Worm (Caenorhabditis elegans) whole organism, young adult: Measurements from ENCODE around the gene K07C11.7.

ENCODE experiments used
- B0019.2 ChIP-seq: fragments of 200-800 bp; sonication (Bioruptor generic); conservative IDR thresholded peaks from 2 replicates; pipeline ENCODE4 v1.3.6; 2022; ENCODE audit warnings: missing genetic modification reagents, missing genetic modification characterization, missing compliant biosample characterization
- F10E7.11 ChIP-seq: sonication (generic microtip); optimal IDR thresholded peaks from 2 replicates; lab custom pipeline; 2017; ENCODE audit warnings: mild to moderate bottlenecking, missing genetic modification characterization, moderate library complexity, missing compliant biosample characterization
- F22D6.2 ChIP-seq: sonication (generic microtip); optimal IDR thresholded peaks from 2 replicates; lab custom pipeline; 2016; ENCODE audit warnings: mild to moderate bottlenecking, missing genetic modification characterization, missing compliant biosample characterization
- F57A8.1 ChIP-seq: fragments of 200-800 bp; sonication (Bioruptor generic); optimal IDR thresholded peaks from 2 replicates; lab custom pipeline; 2018; ENCODE audit warnings: mild to moderate bottlenecking, missing genetic modification characterization, moderate library complexity, missing compliant biosample characterization
- K12H6.12 ChIP-seq: fragments of 200-800 bp; sonication (Bioruptor generic); optimal IDR thresholded peaks from 2 replicates; lab custom pipeline; 2018; ENCODE audit warnings: mild to moderate bottlenecking, missing genetic modification characterization, missing compliant biosample characterization
- Y56A3A.18 ChIP-seq: fragments of 200-800 bp; sonication (Bioruptor generic); IDR thresholded peaks from 2 replicates; pipeline ENCODE4 v1.3.6; 2022; ENCODE audit warnings: missing genetic modification reagents, missing genetic modification characterization, missing compliant biosample characterization
- aptf-2 ChIP-seq: fragments of 200-800 bp; sonication (Bioruptor generic); conservative IDR thresholded peaks from 2 replicates; pipeline ENCODE4 v1.3.6; 2022; ENCODE audit warnings: missing genetic modification reagents, missing genetic modification characterization, missing compliant biosample characterization
- atf-7 ChIP-seq: sonication (generic microtip); optimal IDR thresholded peaks from 2 replicates; lab custom pipeline; 2017; ENCODE audit warnings: mild to moderate bottlenecking, missing genetic modification characterization, missing compliant biosample characterization
- attf-6 ChIP-seq: fragments of 200-800 bp; sonication (Bioruptor generic); IDR thresholded peaks from 2 replicates; pipeline ENCODE4 v1.3.6; 2022; ENCODE audit warnings: missing genetic modification reagents, missing genetic modification characterization, missing compliant biosample characterization
- bed-1 ChIP-seq: fragments of 200-800 bp; sonication (Bioruptor generic); IDR thresholded peaks from 2 replicates; pipeline ENCODE4 v1.3.6; 2022; ENCODE audit warnings: missing genetic modification reagents, missing genetic modification characterization, missing compliant biosample characterization
- ceh-100 ChIP-seq: fragments of 200-800 bp; sonication (Bioruptor generic); IDR thresholded peaks from 2 replicates; pipeline ENCODE4 v1.3.6; 2022; ENCODE audit warnings: missing genetic modification reagents, missing genetic modification characterization, missing compliant biosample characterization
- ceh-58 ChIP-seq: fragments of 200-800 bp; sonication (Bioruptor generic); IDR thresholded peaks from 2 replicates; pipeline ENCODE4 v1.3.6; 2022; ENCODE audit warnings: missing genetic modification characterization, missing compliant biosample characterization
- egl-44 ChIP-seq: fragments of 200-800 bp; sonication (Bioruptor generic); IDR thresholded peaks from 2 replicates; pipeline ENCODE4 v1.3.6; 2022; ENCODE audit warnings: missing genetic modification reagents, missing genetic modification characterization, missing compliant biosample characterization
- egrh-3 ChIP-seq: fragments of 200-800 bp; sonication (Bioruptor generic); IDR thresholded peaks from 2 replicates; pipeline ENCODE4 v1.3.6; 2022; ENCODE audit warnings: missing genetic modification reagents, missing genetic modification characterization, missing compliant biosample characterization
- ekl-4 ChIP-seq: fragments of 200-800 bp; sonication (Bioruptor generic); IDR thresholded peaks from 2 replicates; pipeline ENCODE4 v1.3.6; 2022; ENCODE audit warnings: missing genetic modification reagents, missing genetic modification characterization, missing compliant biosample characterization
- ets-4 ChIP-seq: fragments of 200-800 bp; sonication (Bioruptor generic); optimal IDR thresholded peaks from 2 replicates; lab custom pipeline; 2018; ENCODE audit warnings: mild to moderate bottlenecking, missing genetic modification characterization, missing compliant biosample characterization
- hlh-12 ChIP-seq: sonication (generic microtip); optimal IDR thresholded peaks from 2 replicates; lab custom pipeline; 2016; ENCODE audit warnings: missing genetic modification characterization, missing compliant biosample characterization
- hmg-1.2 ChIP-seq: fragments of 200-800 bp; sonication (Bioruptor generic); IDR thresholded peaks from 2 replicates; pipeline ENCODE4 v1.3.6; 2022; ENCODE audit warnings: missing genetic modification reagents, missing genetic modification characterization, missing compliant biosample characterization
- hmg-20 ChIP-seq: fragments of 200-800 bp; sonication (Bioruptor generic); IDR thresholded peaks from 2 replicates; pipeline ENCODE4 v1.3.6; 2022; ENCODE audit warnings: missing genetic modification reagents, missing genetic modification characterization, missing compliant biosample characterization
- hsf-1 ChIP-seq: fragments of 200-800 bp; sonication (Bioruptor generic); IDR thresholded peaks from 2 replicates; pipeline ENCODE4 v1.3.6; 2022; ENCODE audit warnings: missing genetic modification reagents, missing genetic modification characterization, missing compliant biosample characterization
- lin-35 ChIP-seq, 3 experiments: fragments of 150-350 bp in 2 of 3; sonication (generic microtip) in 1 of 3; optimal IDR thresholded peaks; 2 replicates each; lab custom pipeline; 2014 to 2018; ENCODE audit warnings: missing biosample characterization in 3 of 3, missing genetic modification characterization in 3 of 3, missing genetic modification reagents in 3 of 3
- mcd-1 ChIP-seq: fragments of 200-800 bp; sonication (Bioruptor generic); IDR thresholded peaks from 2 replicates; pipeline ENCODE4 v1.3.6; 2022; ENCODE audit warnings: missing genetic modification reagents, missing genetic modification characterization, missing compliant biosample characterization
- nfya-1 ChIP-seq: sonication (generic microtip); optimal IDR thresholded peaks from 2 replicates; lab custom pipeline; 2017; ENCODE audit warnings: antibody characterized with exemption, missing compliant biosample characterization, missing genetic modification characterization, borderline replicate concordance; ENCODE audit not compliant: insufficient read depth
- nhr-120 ChIP-seq: fragments of 200-800 bp; sonication (Bioruptor generic); IDR thresholded peaks from 2 replicates; pipeline ENCODE4 v1.3.6; 2022; ENCODE audit warnings: missing genetic modification characterization, missing compliant biosample characterization
- pha-4 ChIP-seq: fragments of 150-350 bp; sonication (generic microtip); optimal IDR thresholded peaks from 2 replicates; lab custom pipeline; 2014; ENCODE audit warnings: missing biosample characterization, missing genetic modification reagents, missing genetic modification characterization
- repo-1 ChIP-seq: sonication (generic microtip); optimal IDR thresholded peaks from 2 replicates; lab custom pipeline; 2017; ENCODE audit warnings: mild to moderate bottlenecking, missing genetic modification characterization, missing compliant biosample characterization
- snpc-1.1 ChIP-seq: sonication (generic microtip); optimal IDR thresholded peaks from 2 replicates; lab custom pipeline; 2017; ENCODE audit warnings: missing genetic modification characterization, mild to moderate bottlenecking, missing compliant biosample characterization, antibody characterized with exemption, moderate library complexity, missing genotype, missing genetic modification reagents; ENCODE audit not compliant: insufficient read depth
- ztf-18 ChIP-seq: sonication (generic microtip); optimal IDR thresholded peaks from 2 replicates; lab custom pipeline; 2016; ENCODE audit warnings: missing genotype, mild to moderate bottlenecking, missing genetic modification characterization, missing compliant biosample characterization
- ztf-22 ChIP-seq: fragments of 200-800 bp; sonication (Bioruptor generic); optimal IDR thresholded peaks from 2 replicates; lab custom pipeline; 2018; ENCODE audit warnings: mild to moderate bottlenecking, missing genetic modification characterization, moderate library complexity, missing compliant biosample characterization
- ztf-3 ChIP-seq: fragments of 200-800 bp; sonication (Bioruptor generic); optimal IDR thresholded peaks from 2 replicates; lab custom pipeline; 2018; ENCODE audit warnings: mild to moderate bottlenecking, missing genetic modification characterization, missing compliant biosample characterization
- ztf-6 ChIP-seq: fragments of 200-800 bp; sonication (Bioruptor generic); IDR thresholded peaks from 2 replicates; pipeline ENCODE4 v1.3.6; 2022; ENCODE audit warnings: missing genetic modification reagents, missing genetic modification characterization, missing compliant biosample characterization

Gene K07C11.7

DNA sequence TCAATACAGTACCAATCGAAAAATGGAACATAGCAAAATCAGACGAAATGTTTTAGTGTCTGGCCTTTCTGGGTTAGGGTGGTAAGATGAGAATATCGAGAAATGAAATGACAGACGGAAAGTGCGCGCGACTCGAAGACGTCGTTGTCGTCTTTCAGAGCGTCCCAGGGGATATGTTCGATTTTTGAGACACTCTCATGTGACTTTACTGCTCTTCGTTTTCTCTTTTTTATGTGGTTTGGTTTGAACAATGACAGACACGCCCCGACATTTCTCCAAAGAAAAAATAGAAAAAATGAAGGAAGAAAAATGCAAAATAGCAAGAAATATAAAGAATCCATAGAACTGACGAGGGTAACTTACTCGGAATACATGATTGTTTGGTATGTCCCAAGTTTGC, 3.2 kb downstream of the K07C11.7 start:
- no peak for TF ChIP-seq ets-4 (GFP tag; lab: Kevin White, UChicago)

DNA sequence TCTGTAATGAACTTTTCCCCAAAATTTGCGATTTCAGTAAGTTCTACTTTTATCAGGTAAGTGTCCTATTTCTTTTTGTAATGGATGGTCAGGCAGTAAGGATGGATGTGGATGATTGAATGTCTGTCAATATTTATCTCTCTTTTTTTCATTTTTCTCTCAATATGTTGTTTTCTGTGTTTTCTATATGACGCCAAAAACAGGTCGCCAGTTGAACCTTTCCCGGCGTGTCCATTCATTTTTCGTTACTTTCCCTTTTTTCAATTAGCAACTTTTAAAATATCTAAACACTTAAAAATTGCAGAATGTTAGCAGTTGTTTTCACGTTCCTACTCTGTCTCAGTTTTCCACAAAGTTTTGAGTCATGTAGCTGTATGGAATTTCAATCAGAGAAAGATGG, 6.8 kb downstream of the K07C11.7 start, which contains the start of gene timp-1:
timp-1 (plus strand) TSS at position 305 of the 400 bp plus-strand sequence.
- TF ChIP-seq nhr-120 (GFP tag; lab: Robert Waterston, UW) (no peak), F57A8.1 (GFP tag; lab: Kevin White, UChicago) (no peak), hmg-1.2 (GFP tag; lab: Robert Waterston, UW) (no peak), aptf-2 (no peak), ekl-4 (GFP tag; lab: Robert Waterston, UW) (no peak), bed-1 (GFP tag; lab: Robert Waterston, UW) (no peak), ztf-6 (GFP tag; lab: Robert Waterston, UW) (no peak), F10E7.11 (tag; lab: Kevin White, UChicago) (no peak), snpc-1.1 (tag; lab: Kevin White, UChicago) (no peak), hlh-12 (tag; lab: Kevin White, UChicago) (no peak), hmg-20 (GFP tag; lab: Robert Waterston, UW) (no peak), ceh-58 (GFP tag; lab: Robert Waterston, UW) (no peak), ztf-18 (tag; lab: Kevin White, UChicago) (no peak), pha-4 (no peak), atf-7 (no peak)

DNA sequence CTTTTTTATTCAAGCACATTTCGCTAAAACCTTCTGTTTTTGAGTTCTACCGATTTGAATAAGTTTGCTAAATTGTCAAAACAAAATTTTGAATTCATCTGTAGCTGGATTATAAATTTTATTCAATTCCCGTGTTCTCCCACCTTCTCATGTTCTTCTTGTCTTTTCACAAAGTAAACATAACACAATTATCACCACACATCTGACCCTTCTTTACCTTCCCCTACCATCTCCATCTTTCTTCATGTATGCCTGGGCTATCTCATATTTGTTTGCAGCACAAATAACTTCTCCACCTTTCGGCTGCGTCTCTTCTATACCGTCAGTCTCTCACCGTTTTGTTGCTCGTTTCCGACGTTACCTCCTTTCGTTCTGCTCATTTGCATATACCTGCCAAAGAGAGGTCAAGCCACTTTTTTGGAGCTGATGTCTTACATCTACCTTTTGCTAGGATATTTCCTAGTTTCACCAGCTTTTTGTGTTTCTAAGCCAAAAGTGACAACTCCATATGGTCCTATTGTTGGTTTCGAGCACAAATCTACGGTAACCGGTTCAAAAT, 10.6 kb downstream of the K07C11.7 start, which contains the start of gene cest-17:
cest-17 (plus strand) TSS at position 248 of the 559 bp plus-strand sequence.
- TF ChIP-seq hmg-1.2 (GFP tag; lab: Robert Waterston, UW), result peak; percentile 30; the same call in 1 of the 2 replicates
- TF ChIP-seq egrh-3 (GFP tag; lab: Robert Waterston, UW), result no peak
- TF ChIP-seq, all 124 proteins: peak for 1

DNA sequence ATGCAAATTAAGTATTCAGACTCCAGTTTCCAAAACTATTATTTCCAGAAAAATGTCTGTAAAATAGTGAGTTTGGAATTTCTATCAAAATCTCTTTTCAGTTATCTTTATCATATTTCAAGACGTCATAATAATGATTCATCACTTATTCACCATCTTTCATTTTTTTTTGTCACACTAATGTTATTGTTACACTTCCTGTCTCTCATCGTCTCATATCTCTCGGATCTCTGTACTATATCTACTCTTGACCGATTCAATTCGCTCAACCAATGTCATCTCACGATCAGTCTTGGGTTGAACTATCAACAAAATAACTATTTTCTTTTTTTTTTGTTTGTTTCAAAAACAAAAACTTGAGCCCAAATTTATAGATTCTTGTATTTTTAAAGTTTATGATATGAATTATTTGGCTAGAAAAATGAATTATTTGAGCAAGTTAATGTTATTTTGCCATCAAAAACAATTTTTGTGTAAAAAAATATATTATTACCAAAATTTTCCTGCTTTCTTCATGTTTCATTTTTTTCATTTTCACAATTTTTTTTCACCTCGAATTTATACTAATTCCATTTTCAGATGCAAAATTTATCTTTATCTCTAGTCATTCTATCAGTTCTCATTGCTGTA, 12.4 kb downstream of the K07C11.7 start, which contains the start of gene cri-2:
cri-2 (plus strand) TSS at position 580 of the 630 bp plus-strand sequence.
- no peak for TF ChIP-seq mcd-1
- TF ChIP-seq ztf-22, result no peak
- no peak for TF ChIP-seq ztf-3 (GFP tag; lab: Kevin White, UChicago)
- TF ChIP-seq repo-1, result no peak
- no peak for TF ChIP-seq attf-6 (GFP tag; lab: Robert Waterston, UW)
- TF ChIP-seq hmg-1.2 (GFP tag; lab: Robert Waterston, UW), result peak; percentile 18; the same call in 1 of the 2 replicates
- no peak for TF ChIP-seq snpc-1.1 (tag; lab: Kevin White, UChicago)
- TF ChIP-seq hsf-1, result no peak
- TF ChIP-seq nfya-1 (tag; lab: Kevin White, UChicago), result no peak
- TF ChIP-seq, all 124 proteins: peak for 1

DNA sequence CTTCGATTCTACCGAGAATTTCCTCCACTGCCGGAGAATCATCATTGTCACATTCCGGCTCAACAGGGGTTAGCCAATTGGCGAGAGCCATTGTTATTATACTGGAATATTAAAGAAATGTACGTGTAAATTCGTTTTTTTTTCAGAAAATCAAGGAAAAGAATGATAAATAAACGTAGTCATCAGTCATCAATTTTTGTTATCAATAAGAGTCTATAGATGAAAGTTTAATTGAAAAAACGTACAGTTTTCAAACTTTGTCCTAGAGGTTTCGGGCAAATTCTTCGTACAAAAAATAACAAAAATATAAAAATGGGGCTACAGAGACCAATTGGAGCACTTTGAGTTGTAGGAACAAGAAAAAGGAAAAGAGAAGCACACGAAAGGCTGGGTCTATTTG, 14.8 kb downstream of the K07C11.7 start, which contains the start of gene F20D6.11:
F20D6.11 (minus strand) TSS at position 101 of the 400 bp plus-strand sequence.
- TF ChIP-seq hsf-1, result no peak
- no peak for TF ChIP-seq F22D6.2
- no peak for TF ChIP-seq ceh-100

DNA sequence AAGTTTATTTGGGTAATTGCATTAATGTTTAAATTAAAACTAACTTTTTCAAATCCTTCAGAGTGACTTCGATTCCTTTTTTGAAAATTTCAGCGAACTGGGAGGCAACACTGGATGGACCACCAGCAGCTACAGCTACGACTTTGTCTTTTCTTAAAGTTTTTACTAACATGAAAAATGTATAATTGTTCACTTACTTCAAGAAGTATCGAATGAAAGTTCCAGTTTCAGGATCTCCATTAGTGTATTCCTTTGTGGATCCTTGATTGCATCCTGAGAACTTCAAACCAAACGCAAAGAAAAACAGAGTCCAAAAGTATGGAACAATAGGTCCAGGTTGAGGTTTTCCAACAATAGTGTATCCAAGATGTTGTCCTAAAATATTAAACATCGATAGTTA, 16.8 kb downstream of the K07C11.7 start:
- TF ChIP-seq K12H6.12 (tag; lab: Kevin White, UChicago) (no peak), B0019.2 (GFP tag; lab: Robert Waterston, UW) (no peak), snpc-1.1 (tag; lab: Kevin White, UChicago) (no peak), Y56A3A.18 (GFP tag; lab: Robert Waterston, UW) (no peak), hmg-20 (GFP tag; lab: Robert Waterston, UW) (no peak), lin-35 (GFP tag; optimal IDR thresholded peaks at IDR 0.05; lab: Kevin White, UChicago) (no peak), egl-44 (GFP tag; lab: Robert Waterston, UW) (no peak), ztf-6 (GFP tag; lab: Robert Waterston, UW) (no peak)
- TF ChIP-seq, all 124 proteins: peak for 0
